Worm (Caenorhabditis elegans): ENCODE data around the gene cutl-15.

DNA sequence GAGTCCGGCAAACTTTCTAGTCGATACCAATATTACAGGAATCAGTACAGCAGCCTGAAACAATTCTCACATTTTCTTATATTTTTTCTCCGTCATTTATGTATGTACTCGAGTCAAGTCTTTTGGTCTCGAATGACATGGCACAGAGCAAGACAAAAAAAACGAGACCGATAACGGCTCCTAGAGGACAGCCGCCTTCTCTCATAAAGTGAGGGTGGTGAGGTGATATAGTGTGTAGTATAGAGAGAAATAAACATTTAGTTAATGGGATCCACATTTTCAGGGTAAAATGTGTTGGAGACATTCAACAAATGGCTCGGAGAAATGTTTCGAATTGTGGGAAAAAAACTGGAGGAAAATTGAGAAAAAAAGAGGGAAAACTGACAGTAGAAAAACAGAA lies 14.7 kb upstream of the cutl-15 start:
- no peak for TF ChIP-seq nhr-11 (tag; optimal IDR thresholded peaks at IDR 0.05)
- TF ChIP-seq nhr-232 (tag; optimal IDR thresholded peaks at IDR 0.05), result no peak
- no peak for TF ChIP-seq ttx-3 (tag; optimal IDR thresholded peaks at IDR 0.05)
- TF ChIP-seq unc-55 (GFP tag; optimal IDR thresholded peaks at IDR 0.05), result no peak
- no peak for TF ChIP-seq ceh-22 (tag; optimal IDR thresholded peaks at IDR 0.05)
- no peak for TF ChIP-seq lim-6 (tag; optimal IDR thresholded peaks at IDR 0.05)
- no peak for TF ChIP-seq ama-1 (optimal IDR thresholded peaks at IDR 0.05)
- no peak for TF ChIP-seq fkh-10 (GFP tag; optimal IDR thresholded peaks at IDR 0.05)
- TF ChIP-seq nfya-1 (tag; optimal IDR thresholded peaks at IDR 0.05), result no peak
- TF ChIP-seq unc-86 (tag; optimal IDR thresholded peaks at IDR 0.05), result no peak

All from whole organism, late embryonic.